Worm (Caenorhabditis elegans) whole organism, L2 larva: ENCODE measurements around the gene acaa-2.

Experiments used
- R02D3.7 ChIP-seq: fragments of 150-350 bp; optimal IDR thresholded peaks from 2 replicates; lab custom pipeline; 2014; ENCODE audit warnings: missing biosample characterization, missing genetic modification characterization
- ama-1 ChIP-seq: fragments of 150-350 bp; optimal IDR thresholded peaks from 2 replicates; lab custom pipeline; 2018; ENCODE audit warnings: inconsistent platforms
- egl-27 ChIP-seq: sonication (generic microtip); optimal IDR thresholded peaks from 3 replicates; lab custom pipeline; 2017; ENCODE audit warnings: missing biosample characterization, missing genetic modification reagents, missing genetic modification characterization
- fos-1 ChIP-seq: fragments of 150-350 bp; optimal IDR thresholded peaks from 2 replicates; lab custom pipeline; 2014; ENCODE audit warnings: missing biosample characterization, missing genetic modification characterization
- gmeb-1 ChIP-seq: fragments of 150-350 bp; optimal IDR thresholded peaks from 2 replicates; lab custom pipeline; 2014; ENCODE audit warnings: missing biosample characterization, missing genetic modification characterization
- lsy-2 ChIP-seq, 2 experiments: fragments of 150-350 bp in 1 of 2; sonication (generic microtip) in 1 of 2; optimal IDR thresholded peaks; 2 replicates each; lab custom pipeline; 2014 to 2017; ENCODE audit warnings: missing biosample characterization in 2 of 2, missing genetic modification characterization in 2 of 2
- nhr-23 ChIP-seq: fragments of 150-350 bp; optimal IDR thresholded peaks from 2 replicates; lab custom pipeline; 2014; ENCODE audit warnings: missing biosample characterization, missing genetic modification reagents, missing genetic modification characterization
- nhr-237 ChIP-seq: fragments of 150-350 bp; optimal IDR thresholded peaks from 2 replicates; lab custom pipeline; 2014; ENCODE audit warnings: missing biosample characterization, missing genetic modification characterization
- nhr-6 ChIP-seq: fragments of 150-350 bp; optimal IDR thresholded peaks from 2 replicates; lab custom pipeline; 2014; ENCODE audit warnings: missing biosample characterization, missing genetic modification characterization
- sma-3 ChIP-seq: sonication (generic microtip); optimal IDR thresholded peaks from 2 replicates; lab custom pipeline; 2016; ENCODE audit warnings: missing genetic modification reagents, missing genetic modification characterization, missing compliant biosample characterization
- unc-39 ChIP-seq: fragments of 150-350 bp; optimal IDR thresholded peaks from 2 replicates; lab custom pipeline; 2014; ENCODE audit warnings: missing biosample characterization, missing genetic modification characterization

ce11 chrIII:13393647-13394046 lies 48.9 kb downstream of the acaa-2 start, which contains the start of gene qdpr-1:
- TF ChIP-seq ama-1 (lab: Kevin White, UChicago): no peak
- no peak for TF ChIP-seq gmeb-1
- no peak for TF ChIP-seq nhr-6 (tag; lab: Kevin White, UChicago)
- TF ChIP-seq nhr-23: no peak
- no peak for TF ChIP-seq lsy-2 (tag; optimal IDR thresholded peaks at IDR 0.05; lab: Kevin White, UChicago)
- TF ChIP-seq egl-27 (tag; lab: Kevin White, UChicago): no peak
- no peak for TF ChIP-seq unc-39
- no peak for TF ChIP-seq R02D3.7 (tag; lab: Kevin White, UChicago)
- no peak for TF ChIP-seq fos-1 (tag; lab: Kevin White, UChicago)
- no peak for TF ChIP-seq sma-3 (GFP tag; lab: Kevin White, UChicago)
- TF ChIP-seq nhr-237 (tag; lab: Kevin White, UChicago): no peak
